Fruit fly (Drosophila melanogaster): ENCODE measurements around the gene CG34453.
A peak's percentile ranks its signal among the peaks of the same experiment; 100 is the strongest.

CG34453 gene

DNA sequence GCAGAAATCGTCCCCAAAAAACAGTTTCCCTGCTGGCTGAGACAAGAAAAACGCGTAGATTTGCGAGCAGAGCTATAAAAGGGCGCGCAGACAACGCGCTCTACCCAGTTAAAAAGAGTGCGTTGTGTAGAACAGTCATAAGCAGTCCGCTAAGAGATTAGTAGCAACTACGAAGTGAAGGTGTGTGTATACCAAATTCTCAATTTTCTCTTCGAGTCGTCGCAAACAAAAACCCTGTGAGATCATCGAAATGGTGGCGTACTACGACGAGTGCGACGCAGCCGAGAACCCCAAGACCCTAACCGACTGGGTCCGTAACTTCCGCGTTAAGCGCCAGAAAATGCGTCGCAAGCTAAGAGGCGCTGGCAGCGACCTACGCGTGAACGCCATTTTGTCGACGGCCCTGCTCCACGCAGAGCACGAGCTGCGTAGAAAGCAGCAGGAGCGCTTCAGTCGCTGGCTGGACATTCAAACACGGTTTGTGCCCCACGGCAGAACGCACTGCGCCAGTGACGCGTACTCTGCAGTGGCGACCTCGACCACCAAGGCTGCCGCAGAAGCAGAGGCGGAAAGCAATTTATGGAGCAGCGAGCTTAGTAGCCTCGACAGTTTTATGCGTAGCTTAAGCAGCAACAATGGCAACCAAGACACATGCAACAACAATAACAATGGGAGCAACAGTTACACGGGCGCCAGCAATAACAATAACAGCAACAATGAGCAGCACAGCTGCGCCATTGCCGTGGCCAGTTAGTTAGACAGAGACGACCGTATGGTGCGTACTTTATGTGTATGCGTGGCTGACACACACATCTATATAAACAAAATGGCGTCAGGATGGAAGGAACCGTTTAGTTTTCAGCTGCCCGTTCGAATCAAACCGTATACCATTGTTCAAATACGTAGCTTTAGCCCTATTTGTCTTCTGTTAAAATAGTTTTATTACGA is 8.9 kb downstream of the CG34453 start:
- TF ChIP-seq vri (GFP tag; optimal IDR thresholded peaks at IDR 0.05), result peak; percentile 41
- no peak for TF ChIP-seq CG31627 (GFP tag; optimal IDR thresholded peaks at IDR 0.05)
- no peak for TF ChIP-seq CG4318 (GFP tag; optimal IDR thresholded peaks at IDR 0.05)
- TF ChIP-seq Sox14 (GFP tag; optimal IDR thresholded peaks at IDR 0.05), result peak; percentile 71
- no peak for TF ChIP-seq Sox15 (GFP tag; optimal IDR thresholded peaks at IDR 0.05)
- no peak for TF ChIP-seq CG11762 (GFP tag; optimal IDR thresholded peaks at IDR 0.05; ENCODE audit: insufficient read depth)
- peak; percentile 2 for TF ChIP-seq CG6808 (GFP tag; optimal IDR thresholded peaks at IDR 0.05)
- peak; percentile 63 for TF ChIP-seq dsx (GFP tag; optimal IDR thresholded peaks at IDR 0.05; ENCODE audit: poor library complexity, severe bottlenecking)
- peak; percentile 59 for TF ChIP-seq Eip78C (GFP tag)
- TF ChIP-seq Hr38 (GFP tag; optimal IDR thresholded peaks at IDR 0.05), result no peak
- TF ChIP-seq CG15336 (GFP tag; IDR thresholded peaks at IDR 0.05), result peak; percentile 8; the same call in 1 of the 2 replicates
- TF ChIP-seq CG8632 (GFP tag; optimal IDR thresholded peaks at IDR 0.05), result peak; percentile 1
- peak; percentile 42; the same call in 2 of the 3 replicates for TF ChIP-seq eg (GFP tag; IDR thresholded peaks at IDR 0.05)
- no peak for TF ChIP-seq CG3919 (GFP tag; optimal IDR thresholded peaks at IDR 0.05)
- no peak for TF ChIP-seq cyc (GFP tag; optimal IDR thresholded peaks at IDR 0.05)
- peak; percentile 39; the same call in 1 of the 3 replicates for TF ChIP-seq CG6163 (GFP tag; IDR thresholded peaks at IDR 0.05)
- TF ChIP-seq Sox102F (GFP tag; optimal IDR thresholded peaks at IDR 0.05), result no peak
- TF ChIP-seq Lpt (GFP tag; optimal IDR thresholded peaks at IDR 0.05), result no peak
- no peak for TF ChIP-seq Ets21C (GFP tag; optimal IDR thresholded peaks at IDR 0.05)
- no peak for TF ChIP-seq Ets96B (tag; optimal IDR thresholded peaks at IDR 0.05)
- TF ChIP-seq dac (GFP tag; optimal IDR thresholded peaks at IDR 0.05), result no peak
- TF ChIP-seq spab (GFP tag; optimal IDR thresholded peaks at IDR 0.05), result no peak
- TF ChIP-seq ss (GFP tag; optimal IDR thresholded peaks at IDR 0.05), result no peak
- peak; percentile 15 for TF ChIP-seq topi (GFP tag; optimal IDR thresholded peaks at IDR 0.05)
- peak; percentile 1 for TF ChIP-seq Met (GFP tag; optimal IDR thresholded peaks at IDR 0.05)
- no peak for TF ChIP-seq Gug (GFP tag; IDR thresholded peaks at IDR 0.05)
- TF ChIP-seq CG6854 (GFP tag; optimal IDR thresholded peaks at IDR 0.05), result no peak
- TF ChIP-seq acj6 (GFP tag; optimal IDR thresholded peaks at IDR 0.05), result no peak
- peak; percentile 80 for TF ChIP-seq svp (GFP tag)
- TF ChIP-seq fkh (GFP tag; optimal IDR thresholded peaks at IDR 0.05), result peak; percentile 4
- 0 out of 3 replicates have a peak, but pooled peaks have one; percentile 23 for TF ChIP-seq CG8119 (GFP tag; IDR thresholded peaks at IDR 0.05)
- TF ChIP-seq CG11902 (GFP tag; optimal IDR thresholded peaks at IDR 0.05), result no peak
- no peak for TF ChIP-seq Eip93F (GFP tag; optimal IDR thresholded peaks at IDR 0.05)
- no peak for TF ChIP-seq Hr4 (GFP tag; optimal IDR thresholded peaks at IDR 0.05)
- TF ChIP-seq CG6792 (GFP tag; optimal IDR thresholded peaks at IDR 0.05), result no peak
- TF ChIP-seq CG32006 (GFP tag; optimal IDR thresholded peaks at IDR 0.05), result no peak
- no peak for TF ChIP-seq CG3032 (tag; optimal IDR thresholded peaks at IDR 0.05)
- TF ChIP-seq CG7368 (GFP tag; optimal IDR thresholded peaks at IDR 0.05), result peak; percentile 26
- TF ChIP-seq CG10631 (GFP tag; optimal IDR thresholded peaks at IDR 0.05), result no peak
- TF ChIP-seq CG10669 (GFP tag; optimal IDR thresholded peaks at IDR 0.05), result no peak
- peak; percentile 62 for TF ChIP-seq CG1621 (tag; optimal IDR thresholded peaks at IDR 0.05)
- TF ChIP-seq Hr39 (GFP tag; optimal IDR thresholded peaks at IDR 0.05), result no peak
- TF ChIP-seq CG8319 (GFP tag; optimal IDR thresholded peaks at IDR 0.05), result no peak
- peak; percentile 41 for TF ChIP-seq CG9139 (GFP tag; optimal IDR thresholded peaks at IDR 0.05)
